Worm (Caenorhabditis elegans): ENCODE data around the gene M03E7.1.

Gene M03E7.1

ce11 chrV:5621390-5621789 is at the start of gene M03E7.1:
M03E7.1 (plus strand) TSS chrV:5621690.
- TF ChIP-seq nhr-77 (tag; optimal IDR thresholded peaks at IDR 0.05): no peak
- no peak for TF ChIP-seq mdl-1 (tag; optimal IDR thresholded peaks at IDR 0.05)
- no peak for TF ChIP-seq ceh-82 (tag; optimal IDR thresholded peaks at IDR 0.05)
- TF ChIP-seq C34F6.9 (tag; optimal IDR thresholded peaks at IDR 0.05): no peak
- TF ChIP-seq crh-2 (tag; optimal IDR thresholded peaks at IDR 0.05): no peak
- no peak for TF ChIP-seq sem-4 (tag; optimal IDR thresholded peaks at IDR 0.05)
- TF ChIP-seq mab-5 (tag; optimal IDR thresholded peaks at IDR 0.05): no peak
- no peak for TF ChIP-seq alr-1 (tag; optimal IDR thresholded peaks at IDR 0.05)
- TF ChIP-seq nhr-237 (tag; optimal IDR thresholded peaks at IDR 0.05): no peak
- TF ChIP-seq elt-1 (tag; optimal IDR thresholded peaks at IDR 0.05): no peak
- TF ChIP-seq sma-9 (GFP tag; optimal IDR thresholded peaks at IDR 0.05): no peak
- TF ChIP-seq sma-9 (tag; optimal IDR thresholded peaks at IDR 0.05): no peak
- TF ChIP-seq skn-1 (tag; optimal IDR thresholded peaks at IDR 0.05): no peak
- TF ChIP-seq unc-55 (GFP tag; optimal IDR thresholded peaks at IDR 0.05): no peak
- no peak for TF ChIP-seq gmeb-1 (tag; optimal IDR thresholded peaks at IDR 0.05)
- no peak for TF ChIP-seq nhr-6 (tag; optimal IDR thresholded peaks at IDR 0.05)
- TF ChIP-seq nhr-23 (tag; optimal IDR thresholded peaks at IDR 0.05): no peak
- no peak for TF ChIP-seq R02D3.7 (tag; optimal IDR thresholded peaks at IDR 0.05)
- TF ChIP-seq elt-3 (tag; optimal IDR thresholded peaks at IDR 0.05): no peak

- TF ChIP-seq gmeb-1 (tag; optimal IDR thresholded peaks at IDR 0.05) (no peak), nhr-12 (tag; optimal IDR thresholded peaks at IDR 0.05) (no peak), nhr-6 (tag; optimal IDR thresholded peaks at IDR 0.05) (no peak), mdl-1 (tag; optimal IDR thresholded peaks at IDR 0.05) (no peak), mbf-1 (tag; optimal IDR thresholded peaks at IDR 0.05) (no peak), alr-1 (tag; optimal IDR thresholded peaks at IDR 0.05) (no peak), F13H6.1 (tag; optimal IDR thresholded peaks at IDR 0.05) (no peak), nhr-10 (tag; optimal IDR thresholded peaks at IDR 0.05) (no peak), lin-13 (GFP tag; optimal IDR thresholded peaks at IDR 0.05) (no peak), ceh-16 (tag; optimal IDR thresholded peaks at IDR 0.05) (no peak), peb-1 (tag; optimal IDR thresholded peaks at IDR 0.05) (no peak), zag-1 (tag; optimal IDR thresholded peaks at IDR 0.05) (no peak), lin-39 (tag; optimal IDR thresholded peaks at IDR 0.05) (no peak), Y55F3AM.14 (GFP tag; optimal IDR thresholded peaks at IDR 0.05) (no peak), ceh-82 (tag; optimal IDR thresholded peaks at IDR 0.05) (no peak), snpc-4 (tag; optimal IDR thresholded peaks at IDR 0.05) (no peak), ZK546.5 (tag; optimal IDR thresholded peaks at IDR 0.05) (no peak)
Observed at ce11 chrV:5571691-5572090, 49.8 kb upstream of the M03E7.1 start.

ce11 chrV:5576008-5576407 is 45.5 kb upstream of the M03E7.1 start:
- peak; percentile 75 for TF ChIP-seq nhr-129 (tag; optimal IDR thresholded peaks at IDR 0.05)
- peak; percentile 79 for TF ChIP-seq crh-2 (tag; optimal IDR thresholded peaks at IDR 0.05)
- TF ChIP-seq sma-9 (GFP tag; optimal IDR thresholded peaks at IDR 0.05): peak; percentile 41
- TF ChIP-seq sma-9 (tag; optimal IDR thresholded peaks at IDR 0.05): no peak
- peak; percentile 97 for TF ChIP-seq snpc-4 (tag; optimal IDR thresholded peaks at IDR 0.05)
- TF ChIP-seq unc-39 (tag; optimal IDR thresholded peaks at IDR 0.05): no peak
- TF ChIP-seq nhr-6 (tag; optimal IDR thresholded peaks at IDR 0.05): no peak
- TF ChIP-seq nhr-21 (tag; optimal IDR thresholded peaks at IDR 0.05): peak; percentile 13
- TF ChIP-seq lsy-2 (tag; optimal IDR thresholded peaks at IDR 0.05): peak; percentile 33 to 37
- peak; percentile 62 for TF ChIP-seq gmeb-1 (tag; optimal IDR thresholded peaks at IDR 0.05)
- peak; percentile 13 for TF ChIP-seq skn-1 (tag; optimal IDR thresholded peaks at IDR 0.05)
- no peak for TF ChIP-seq mdl-1 (tag; optimal IDR thresholded peaks at IDR 0.05)
- peak; percentile 10 for TF ChIP-seq lin-13 (GFP tag; optimal IDR thresholded peaks at IDR 0.05)
- TF ChIP-seq nhr-77 (tag; optimal IDR thresholded peaks at IDR 0.05): no peak
- TF ChIP-seq fos-1 (tag; optimal IDR thresholded peaks at IDR 0.05): peak; percentile 65
- peak; percentile 58 for TF ChIP-seq sma-3 (GFP tag; optimal IDR thresholded peaks at IDR 0.05)
- peak; percentile 45 for TF ChIP-seq F13H6.1 (tag; optimal IDR thresholded peaks at IDR 0.05)

DNA sequence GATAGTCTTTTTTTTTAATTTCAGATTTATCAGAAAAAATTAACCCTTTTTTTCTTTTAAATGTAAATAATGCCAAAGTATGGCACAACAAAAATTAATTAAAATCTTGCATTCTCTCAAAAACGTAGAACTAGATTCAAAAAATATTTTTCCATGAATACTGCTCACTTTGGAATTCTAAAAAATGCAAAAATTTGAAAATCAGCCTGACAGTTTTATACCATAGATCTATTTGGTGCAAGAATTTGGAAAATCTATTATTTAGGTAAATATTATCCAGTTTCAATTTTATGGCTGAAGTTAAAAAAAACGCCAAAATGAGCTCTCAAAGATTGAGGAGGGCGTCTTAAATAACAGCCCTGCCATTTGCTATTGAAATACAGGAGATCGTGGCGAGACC is 41.8 kb upstream of the M03E7.1 start:
- no peak for TF ChIP-seq nhr-237 (tag; optimal IDR thresholded peaks at IDR 0.05)
- TF ChIP-seq aly-2 (tag; optimal IDR thresholded peaks at IDR 0.05): no peak
- TF ChIP-seq ztf-11 (tag; optimal IDR thresholded peaks at IDR 0.05): no peak
- no peak for TF ChIP-seq gmeb-1 (tag; optimal IDR thresholded peaks at IDR 0.05)
